Worm (Caenorhabditis elegans): Measurements from ENCODE around the gene R06F6.8.

R06F6.8 gene

ce11 chrII:10784780-10785463 lies 34.9 kb downstream of the R06F6.8 start, which contains the start of gene cdl-1 (continued):
- TF ChIP-seq sem-4 (tag; optimal IDR thresholded peaks at IDR 0.05): peak; percentile 45

ce11 chrII:10784248-10784647 lies 35.5 kb downstream of the R06F6.8 start:
- no peak for TF ChIP-seq alr-1 (tag; optimal IDR thresholded peaks at IDR 0.05)
- no peak for TF ChIP-seq nhr-237 (tag; optimal IDR thresholded peaks at IDR 0.05)
- TF ChIP-seq ceh-82 (tag; optimal IDR thresholded peaks at IDR 0.05): no peak
- no peak for TF ChIP-seq nhr-21 (tag; optimal IDR thresholded peaks at IDR 0.05)
- no peak for TF ChIP-seq nhr-25 (tag; optimal IDR thresholded peaks at IDR 0.05)
- no peak for TF ChIP-seq skn-1 (tag; optimal IDR thresholded peaks at IDR 0.05)
- no peak for TF ChIP-seq mbf-1 (tag; optimal IDR thresholded peaks at IDR 0.05)
- no peak for TF ChIP-seq sem-4 (tag; optimal IDR thresholded peaks at IDR 0.05)
- TF ChIP-seq dmd-4 (tag; optimal IDR thresholded peaks at IDR 0.05): no peak
- TF ChIP-seq nhr-23 (tag; optimal IDR thresholded peaks at IDR 0.05): no peak
- TF ChIP-seq zag-1 (tag; optimal IDR thresholded peaks at IDR 0.05): no peak
- no peak for TF ChIP-seq blmp-1 (tag; optimal IDR thresholded peaks at IDR 0.05; ENCODE audit: insufficient read depth)
- no peak for TF ChIP-seq lsy-2 (tag; optimal IDR thresholded peaks at IDR 0.05)
- no peak for TF ChIP-seq F13H6.1 (tag; optimal IDR thresholded peaks at IDR 0.05)
- no peak for TF ChIP-seq sma-3 (GFP tag; optimal IDR thresholded peaks at IDR 0.05)
- TF ChIP-seq nhr-129 (tag; optimal IDR thresholded peaks at IDR 0.05): no peak
- TF ChIP-seq egl-27 (tag; optimal IDR thresholded peaks at IDR 0.05): no peak
- TF ChIP-seq C34F6.9 (tag; optimal IDR thresholded peaks at IDR 0.05): no peak
- no peak for TF ChIP-seq ztf-4 (tag; optimal IDR thresholded peaks at IDR 0.05)
- no peak for TF ChIP-seq mdl-1 (tag; optimal IDR thresholded peaks at IDR 0.05)

- TF ChIP-seq ama-1 (optimal IDR thresholded peaks at IDR 0.05): no peak
- TF ChIP-seq mdl-1 (tag; optimal IDR thresholded peaks at IDR 0.05): no peak
- TF ChIP-seq lsy-2 (tag; optimal IDR thresholded peaks at IDR 0.05): peak in 1 of 2 experiments; percentile 29
- TF ChIP-seq unc-55 (GFP tag; optimal IDR thresholded peaks at IDR 0.05): peak; percentile 43
- TF ChIP-seq C34F6.9 (tag; optimal IDR thresholded peaks at IDR 0.05): peak; percentile 29
- no peak for TF ChIP-seq skn-1 (tag; optimal IDR thresholded peaks at IDR 0.05)
- peak; percentile 79 for TF ChIP-seq gmeb-1 (tag; optimal IDR thresholded peaks at IDR 0.05)
- TF ChIP-seq R02D3.7 (tag; optimal IDR thresholded peaks at IDR 0.05): no peak
- no peak for TF ChIP-seq nhr-129 (tag; optimal IDR thresholded peaks at IDR 0.05)
Measured at ce11 chrII:10783201-10783962, 36.4 kb downstream of the R06F6.8 start, which contains the start of gene ect-2. Gene ect-2 (minus strand): TSS chrII:10783962.

ce11 chrII:10778026-10778425 lies 41.8 kb downstream of the R06F6.8 start, which contains the start of gene mpz-1:
Gene mpz-1 (minus strand): TSS chrII:10778126.
- TF ChIP-seq ceh-16 (tag; optimal IDR thresholded peaks at IDR 0.05) (no peak), ZK546.5 (tag; optimal IDR thresholded peaks at IDR 0.05) (no peak)

ce11 chrII:10769291-10769690 lies 50.5 kb downstream of the R06F6.8 start:
- TF ChIP-seq ceh-16 (tag; optimal IDR thresholded peaks at IDR 0.05): no peak
- peak; percentile 25 for TF ChIP-seq C34F6.9 (tag; optimal IDR thresholded peaks at IDR 0.05)
- peak; percentile 28 for TF ChIP-seq sma-9 (GFP tag; optimal IDR thresholded peaks at IDR 0.05)
- no peak for TF ChIP-seq sma-9 (tag; optimal IDR thresholded peaks at IDR 0.05)
- TF ChIP-seq unc-55 (GFP tag; optimal IDR thresholded peaks at IDR 0.05): peak; percentile 11
- TF ChIP-seq zag-1 (tag; optimal IDR thresholded peaks at IDR 0.05): no peak
- TF ChIP-seq ceh-82 (tag; optimal IDR thresholded peaks at IDR 0.05): no peak
- no peak for TF ChIP-seq egl-27 (tag; optimal IDR thresholded peaks at IDR 0.05)
- TF ChIP-seq unc-62 (GFP tag; optimal IDR thresholded peaks at IDR 0.05): no peak
- no peak for TF ChIP-seq ztf-11 (tag; optimal IDR thresholded peaks at IDR 0.05)

ce11 chrII:10767977-10768376 lies 51.8 kb downstream of the R06F6.8 start:
- TF ChIP-seq dmd-4 (tag; optimal IDR thresholded peaks at IDR 0.05) (no peak), snpc-4 (tag; optimal IDR thresholded peaks at IDR 0.05) (no peak), nhr-11 (tag; optimal IDR thresholded peaks at IDR 0.05) (no peak), peb-1 (tag; optimal IDR thresholded peaks at IDR 0.05) (no peak), egl-27 (tag; optimal IDR thresholded peaks at IDR 0.05) (no peak), ztf-11 (tag; optimal IDR thresholded peaks at IDR 0.05) (no peak)

Measured in whole organism, L2 larva.